Worm (Caenorhabditis elegans) whole organism, mixed stage, embryonic: ENCODE results near the gene pigw-1.

Experiments used
- bed-3 ChIP-seq: fragments of 200-800 bp; sonication (Bioruptor generic); optimal IDR thresholded peaks from 3 replicates; lab custom pipeline; 2018; ENCODE audit warnings: mild to moderate bottlenecking, missing genetic modification characterization, moderate library complexity, missing compliant biosample characterization
- ceh-39 ChIP-seq: fragments of 150-350 bp; optimal IDR thresholded peaks from 2 replicates; lab custom pipeline; 2014; ENCODE audit warnings: missing biosample characterization, missing genetic modification characterization
- ceh-43 ChIP-seq: fragments of 200-800 bp; sonication (Bioruptor generic); optimal IDR thresholded peaks from 2 replicates; lab custom pipeline; 2018; ENCODE audit warnings: mild to moderate bottlenecking, missing genetic modification characterization, moderate library complexity, missing compliant biosample characterization
- ceh-83 ChIP-seq: fragments of 200-800 bp; sonication (Bioruptor generic); optimal IDR thresholded peaks from 2 replicates; lab custom pipeline; 2018; ENCODE audit warnings: mild to moderate bottlenecking, missing genetic modification characterization, missing compliant biosample characterization
- ces-1 ChIP-seq: fragments of 150-350 bp; optimal IDR thresholded peaks from 2 replicates; lab custom pipeline; 2014; ENCODE audit warnings: missing biosample characterization, missing genetic modification reagents, missing genetic modification characterization
- cnd-1 ChIP-seq: fragments of 200-800 bp; sonication (Bioruptor generic); optimal IDR thresholded peaks from 2 replicates; lab custom pipeline; 2018; ENCODE audit warnings: mild to moderate bottlenecking, missing genetic modification characterization, missing compliant biosample characterization
- drap-1 ChIP-seq: fragments of 200-800 bp; sonication (Bioruptor generic); optimal IDR thresholded peaks from 3 replicates; lab custom pipeline; 2018; ENCODE audit warnings: mild to moderate bottlenecking, missing genetic modification characterization, missing compliant biosample characterization
- elt-1 ChIP-seq: sonication (generic microtip); optimal IDR thresholded peaks from 2 replicates; lab custom pipeline; 2017; ENCODE audit warnings: missing genetic modification characterization, mild to moderate bottlenecking, missing compliant biosample characterization, antibody characterized with exemption, moderate library complexity, borderline replicate concordance; ENCODE audit not compliant: insufficient read depth
- elt-3 ChIP-seq: fragments of 150-350 bp; optimal IDR thresholded peaks from 2 replicates; lab custom pipeline; 2014; ENCODE audit warnings: missing biosample characterization, missing genetic modification characterization
- flh-1 ChIP-seq: fragments of 200-800 bp; sonication (Bioruptor generic); optimal IDR thresholded peaks from 2 replicates; lab custom pipeline; 2018; ENCODE audit warnings: mild to moderate bottlenecking, missing genetic modification characterization, moderate library complexity, missing compliant biosample characterization
- hlh-1 ChIP-seq: fragments of 150-350 bp; optimal IDR thresholded peaks from 2 replicates; lab custom pipeline; 2014; ENCODE audit warnings: missing biosample characterization, missing genetic modification reagents, missing genetic modification characterization
- lin-13 ChIP-seq: fragments of 150-350 bp; optimal IDR thresholded peaks from 2 replicates; lab custom pipeline; 2014; ENCODE audit warnings: missing biosample characterization, missing genetic modification characterization
- lin-32 ChIP-seq: fragments of 200-800 bp; sonication (Bioruptor generic); optimal IDR thresholded peaks from 2 replicates; lab custom pipeline; 2018; ENCODE audit warnings: mild to moderate bottlenecking, missing genetic modification characterization, missing compliant biosample characterization
- lsy-2 ChIP-seq: fragments of 150-350 bp; optimal IDR thresholded peaks from 2 replicates; lab custom pipeline; 2014; ENCODE audit warnings: missing biosample characterization, missing genetic modification characterization
- mab-5 ChIP-seq: fragments of 150-350 bp; optimal IDR thresholded peaks from 2 replicates; lab custom pipeline; 2014; ENCODE audit warnings: missing biosample characterization, missing genetic modification characterization
- mep-1 ChIP-seq: fragments of 150-350 bp; optimal IDR thresholded peaks from 2 replicates; lab custom pipeline; 2017; ENCODE audit warnings: missing biosample characterization, missing genetic modification reagents, missing genetic modification characterization, inconsistent platforms
- mls-2 ChIP-seq: sonication (generic microtip); optimal IDR thresholded peaks from 2 replicates; lab custom pipeline; 2016; ENCODE audit warnings: mild to moderate bottlenecking, missing genetic modification characterization, moderate library complexity, missing compliant biosample characterization
- nhr-2 ChIP-seq: fragments of 150-350 bp; optimal IDR thresholded peaks from 2 replicates; lab custom pipeline; 2014; ENCODE audit warnings: missing biosample characterization, missing genetic modification characterization
- nhr-237 ChIP-seq: fragments of 150-350 bp; optimal IDR thresholded peaks from 2 replicates; lab custom pipeline; 2014; ENCODE audit warnings: missing biosample characterization, missing genetic modification characterization
- nhr-28 ChIP-seq: fragments of 150-350 bp; optimal IDR thresholded peaks from 2 replicates; lab custom pipeline; 2014; ENCODE audit warnings: missing biosample characterization, missing genetic modification characterization
- pha-4 ChIP-seq: fragments of 150-350 bp; optimal IDR thresholded peaks from 2 replicates; lab custom pipeline; 2018; ENCODE audit warnings: missing biosample characterization, missing genetic modification reagents, missing genetic modification characterization
- snpc-4 ChIP-seq: fragments of 150-350 bp; optimal IDR thresholded peaks from 2 replicates; lab custom pipeline; 2014; ENCODE audit warnings: missing biosample characterization, missing genetic modification characterization
- sptf-1 ChIP-seq: sonication (generic microtip); optimal IDR thresholded peaks from 2 replicates; lab custom pipeline; 2017; ENCODE audit warnings: mild to moderate bottlenecking, missing genetic modification characterization, moderate library complexity, missing compliant biosample characterization
- tbx-8 ChIP-seq: fragments of 200-800 bp; sonication (Bioruptor generic); optimal IDR thresholded peaks from 2 replicates; lab custom pipeline; 2018; ENCODE audit warnings: mild to moderate bottlenecking, missing genetic modification characterization, moderate library complexity, missing compliant biosample characterization
- unc-120 ChIP-seq: sonication (generic microtip); optimal IDR thresholded peaks from 2 replicates; lab custom pipeline; 2017; ENCODE audit warnings: missing genetic modification characterization, missing compliant biosample characterization; ENCODE audit not compliant: poor library complexity, severe bottlenecking
- unc-39 ChIP-seq: fragments of 150-350 bp; optimal IDR thresholded peaks from 2 replicates; lab custom pipeline; 2014; ENCODE audit warnings: missing biosample characterization, missing genetic modification characterization
- unc-62 ChIP-seq: fragments of 150-350 bp; optimal IDR thresholded peaks from 2 replicates; lab custom pipeline; 2014; ENCODE audit warnings: missing biosample characterization, missing genetic modification reagents, missing genetic modification characterization
- zip-8 ChIP-seq: fragments of 150-350 bp; optimal IDR thresholded peaks from 2 replicates; lab custom pipeline; 2014; ENCODE audit warnings: missing biosample characterization, missing genetic modification characterization
- ztf-11 ChIP-seq: fragments of 150-350 bp; optimal IDR thresholded peaks from 2 replicates; lab custom pipeline; 2014; ENCODE audit warnings: missing biosample characterization, missing genetic modification characterization

The pigw-1 gene

DNA sequence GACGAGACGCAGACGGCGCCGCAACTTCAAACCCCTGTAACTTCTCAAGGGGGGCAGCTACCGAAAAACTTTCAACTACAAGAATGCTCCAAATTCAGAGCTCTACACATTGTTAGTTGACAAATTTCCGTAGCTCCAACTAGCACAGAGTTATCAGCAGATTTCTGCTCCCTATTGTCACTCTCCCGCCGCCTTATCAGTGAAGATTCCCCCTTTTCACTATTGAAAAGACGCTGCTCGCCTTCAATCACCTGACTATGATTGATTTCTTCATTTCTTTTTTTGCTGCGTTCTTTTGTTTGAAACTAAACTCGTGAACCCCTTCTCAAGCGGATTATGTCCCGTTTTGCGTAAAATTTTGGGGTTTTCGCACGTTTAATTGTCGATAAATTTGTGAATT is 37.6 kb upstream of the pigw-1 start:
- TF ChIP-seq mab-5 (tag; lab: Kevin White, UChicago): no peak
- TF ChIP-seq nhr-2 (tag; lab: Kevin White, UChicago): no peak
- no peak for TF ChIP-seq snpc-4 (tag; lab: Kevin White, UChicago)
- TF ChIP-seq ces-1 (GFP tag; lab: Kevin White, UChicago): no peak
- TF ChIP-seq sptf-1 (tag; lab: Kevin White, UChicago): no peak
- no peak for TF ChIP-seq ceh-83 (GFP tag; lab: Kevin White, UChicago)
- TF ChIP-seq elt-1 (tag; lab: Kevin White, UChicago): no peak
- no peak for TF ChIP-seq drap-1 (GFP tag; lab: Kevin White, UChicago)
- TF ChIP-seq lsy-2 (tag; lab: Kevin White, UChicago): no peak
- no peak for TF ChIP-seq unc-62

DNA sequence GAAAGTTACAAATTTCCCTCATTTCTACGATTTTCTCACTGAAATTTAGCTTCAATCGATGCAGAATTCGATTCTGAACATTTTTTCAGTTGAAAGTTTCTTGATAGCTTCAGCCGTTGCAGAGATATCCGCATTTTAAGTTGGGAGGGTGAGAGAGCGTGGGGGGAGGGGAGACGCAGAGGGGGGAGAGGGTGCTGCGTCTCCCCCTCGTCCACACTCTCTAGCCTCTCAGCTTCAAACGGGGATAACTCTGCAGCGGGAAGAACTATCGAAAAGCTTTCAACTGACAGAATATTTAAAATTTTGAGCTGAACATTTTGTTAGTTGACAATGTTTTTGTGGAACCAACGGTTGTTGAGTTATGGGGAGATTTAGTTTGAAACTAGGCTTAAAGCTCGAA is 37.1 kb upstream of the pigw-1 start:
- no peak for TF ChIP-seq ceh-83 (GFP tag; lab: Kevin White, UChicago)
- no peak for TF ChIP-seq ztf-11

ce11 chrII:2920817-2921458 is 36.2 kb upstream of the pigw-1 start:
- TF ChIP-seq mls-2 (tag; lab: Kevin White, UChicago): no peak
- TF ChIP-seq pha-4 (tag; lab: Kevin White, UChicago): peak; percentile 22
- TF ChIP-seq unc-120 (tag; lab: Kevin White, UChicago): no peak
- TF ChIP-seq lin-13 (tag; lab: Kevin White, UChicago): no peak
- TF ChIP-seq tbx-8 (GFP tag; lab: Kevin White, UChicago): no peak

- TF ChIP-seq unc-39 (tag; lab: Kevin White, UChicago): no peak
- TF ChIP-seq lin-32 (GFP tag; lab: Kevin White, UChicago): no peak
- TF ChIP-seq lin-13 (tag; lab: Kevin White, UChicago): no peak
- TF ChIP-seq pha-4 (tag; lab: Kevin White, UChicago): no peak
- no peak for TF ChIP-seq mab-5 (tag; lab: Kevin White, UChicago)
- no peak for TF ChIP-seq snpc-4 (tag; lab: Kevin White, UChicago)
- no peak for TF ChIP-seq ceh-39 (tag; lab: Kevin White, UChicago)
- no peak for TF ChIP-seq flh-1 (GFP tag; lab: Kevin White, UChicago)
- no peak for TF ChIP-seq cnd-1 (tag; lab: Kevin White, UChicago)
- no peak for TF ChIP-seq elt-3
- TF ChIP-seq sptf-1 (tag; lab: Kevin White, UChicago): no peak
- TF ChIP-seq bed-3 (GFP tag; lab: Kevin White, UChicago): no peak
- no peak for TF ChIP-seq lsy-2 (tag; lab: Kevin White, UChicago)
- no peak for TF ChIP-seq mls-2 (tag; lab: Kevin White, UChicago)
- no peak for TF ChIP-seq nhr-237 (tag; lab: Kevin White, UChicago)
- TF ChIP-seq mep-1 (tag; lab: Kevin White, UChicago): no peak
- no peak for TF ChIP-seq ces-1 (GFP tag; lab: Kevin White, UChicago)
- TF ChIP-seq zip-8 (tag; lab: Kevin White, UChicago): no peak
- TF ChIP-seq nhr-28 (tag; lab: Kevin White, UChicago): no peak
Measured at ce11 chrII:2920234-2920633, 35.5 kb upstream of the pigw-1 start.

ce11 chrII:2919074-2919857 is 34.6 kb upstream of the pigw-1 start, which contains the start of the genes ncap-1 and Y110A2AR.1:
Gene ncap-1, minus strand, starts transcription at chrII:2919314.
Gene Y110A2AR.1, plus strand, starts transcription at chrII:2919710.
- no peak for TF ChIP-seq ceh-43 (GFP tag; lab: Kevin White, UChicago)
- no peak for TF ChIP-seq nhr-2 (tag; lab: Kevin White, UChicago)
- no peak for TF ChIP-seq bed-3 (GFP tag; lab: Kevin White, UChicago)
- no peak for TF ChIP-seq drap-1 (GFP tag; lab: Kevin White, UChicago)
- TF ChIP-seq hlh-1 (tag; lab: Kevin White, UChicago): no peak
- TF ChIP-seq ztf-11: no peak
- TF ChIP-seq mls-2 (tag; lab: Kevin White, UChicago): no peak
